Worm (Caenorhabditis elegans) whole organism, L4/young adult: ENCODE data around the gene B0035.15.
A peak's percentile ranks its signal among the peaks of the same experiment; 100 is the strongest.

Experiments
- W03F9.2 ChIP-seq: fragments of 150-350 bp; optimal IDR thresholded peaks from 2 replicates; lab custom pipeline; 2014; ENCODE audit warnings: missing biosample characterization, missing genetic modification characterization
- dao-5 ChIP-seq: sonication (generic microtip); optimal IDR thresholded peaks from 2 replicates; lab custom pipeline; 2016; ENCODE audit warnings: missing genotype, missing genetic modification characterization, moderate library complexity, missing compliant biosample characterization
- him-1 ChIP-seq: sonication (generic microtip); optimal IDR thresholded peaks from 2 replicates; lab custom pipeline; 2016; ENCODE audit warnings: missing genotype, missing genetic modification reagents, missing genetic modification characterization, missing compliant biosample characterization

The B0035.15 gene

ce11 chrIV:11317119-11317518 is 19.1 kb upstream of the B0035.15 start, which contains the start of gene gspd-1:
gspd-1 (plus strand) TSS chrIV:11317419.
- TF ChIP-seq him-1 (tag; lab: Kevin White, UChicago) = no peak
- no peak for TF ChIP-seq W03F9.2
- TF ChIP-seq dao-5 (tag; lab: Kevin White, UChicago) = no peak

- TF ChIP-seq dao-5 (tag; lab: Kevin White, UChicago) (no peak), him-1 (tag; lab: Kevin White, UChicago) (no peak), W03F9.2 (no peak)
These were observed 18.6 kb upstream of the B0035.15 start for ce11 chrIV:11316640-11317039.

ce11 chrIV:11316106-11316505 is 18.1 kb upstream of the B0035.15 start:
- TF ChIP-seq him-1 (tag; lab: Kevin White, UChicago) (no peak), W03F9.2 (no peak), dao-5 (tag; lab: Kevin White, UChicago) (no peak)

- TF ChIP-seq him-1 (tag; lab: Kevin White, UChicago) (no peak), W03F9.2 (no peak), dao-5 (tag; lab: Kevin White, UChicago) (no peak)
These were observed 17.6 kb upstream of the B0035.15 start for ce11 chrIV:11315688-11316087.

ce11 chrIV:11314885-11315284 is 16.8 kb upstream of the B0035.15 start, which contains the start of the genes B0035.3, B0035.22 and pfd-4:
B0035.3 (minus strand) TSS chrIV:11314998.
B0035.22 (plus strand) TSS chrIV:11315153.
pfd-4 (plus strand) TSS chrIV:11315207.
- TF ChIP-seq W03F9.2 (peak; percentile 81), dao-5 (tag; lab: Kevin White, UChicago) (no peak)

- TF ChIP-seq dao-5 (tag; lab: Kevin White, UChicago) = no peak
- TF ChIP-seq W03F9.2 = no peak
- TF ChIP-seq him-1 (tag; lab: Kevin White, UChicago) = no peak
These were observed 15.8 kb upstream of the B0035.15 start, which contains the start of gene dnj-2 for ce11 chrIV:11313880-11314279. dnj-2 (minus strand) TSS chrIV:11313980.

- no peak for TF ChIP-seq W03F9.2
- TF ChIP-seq dao-5 (tag; lab: Kevin White, UChicago) = no peak
- TF ChIP-seq him-1 (tag; lab: Kevin White, UChicago) = no peak
These were observed 13.4 kb upstream of the B0035.15 start for ce11 chrIV:11311484-11311883.

ce11 chrIV:11310624-11311023 is 12.6 kb upstream of the B0035.15 start, which contains the start of gene znf-207:
znf-207 (plus strand) TSS chrIV:11310972.
- TF ChIP-seq W03F9.2 (peak; percentile 49), him-1 (tag; lab: Kevin White, UChicago) (no peak)

ce11 chrIV:11307770-11308169 is 9.7 kb upstream of the B0035.15 start:
- TF ChIP-seq W03F9.2 (no peak), him-1 (tag; lab: Kevin White, UChicago) (no peak), dao-5 (tag; lab: Kevin White, UChicago) (no peak)

- TF ChIP-seq him-1 (tag; lab: Kevin White, UChicago) (no peak), dao-5 (tag; lab: Kevin White, UChicago) (no peak), W03F9.2 (no peak)
These were observed 8.5 kb upstream of the B0035.15 start, which contains the start of gene B0035.13 for ce11 chrIV:11306548-11306947. B0035.13 (minus strand) TSS chrIV:11306720.

- TF ChIP-seq W03F9.2 = no peak
- no peak for TF ChIP-seq dao-5 (tag; lab: Kevin White, UChicago)
- no peak for TF ChIP-seq him-1 (tag; lab: Kevin White, UChicago)
These were observed 6.9 kb upstream of the B0035.15 start for ce11 chrIV:11304970-11305369.

- no peak for TF ChIP-seq W03F9.2
- TF ChIP-seq him-1 (tag; lab: Kevin White, UChicago) = no peak
- TF ChIP-seq dao-5 (tag; lab: Kevin White, UChicago) = no peak
These were observed 1.3 kb downstream of the B0035.15 start, which contains the start of gene mttu-1 for ce11 chrIV:11296787-11297186. mttu-1 (minus strand) TSS chrIV:11296887.

- TF ChIP-seq dao-5 (tag; lab: Kevin White, UChicago) = no peak
- TF ChIP-seq him-1 (tag; lab: Kevin White, UChicago) = no peak
- no peak for TF ChIP-seq W03F9.2
These were observed 9.1 kb downstream of the B0035.15 start for ce11 chrIV:11288965-11289364.

- TF ChIP-seq dao-5 (tag; lab: Kevin White, UChicago) (no peak), W03F9.2 (no peak), him-1 (tag; lab: Kevin White, UChicago) (no peak)
These were observed 10.5 kb downstream of the B0035.15 start, which contains the start of gene F54D1.6 for ce11 chrIV:11287511-11287910. F54D1.6 (plus strand) TSS chrIV:11287811.

- TF ChIP-seq dao-5 (tag; lab: Kevin White, UChicago) (no peak), him-1 (tag; lab: Kevin White, UChicago) (no peak), W03F9.2 (no peak)
These were observed 11.9 kb downstream of the B0035.15 start for ce11 chrIV:11286112-11286511.
